Worm (Caenorhabditis elegans) whole organism, late embryonic: Measurements from ENCODE around the gene F59E12.1.
"Not testable (repeated sequence)": the region's sequence is repeated elsewhere in the genome, so short reads cannot be mapped to it uniquely, and the experiment has no call there.

Experiments used
- C08G9.2 ChIP-seq: sonication (generic microtip); optimal IDR thresholded peaks from 2 replicates; lab custom pipeline; 2016; ENCODE audit warnings: mild to moderate bottlenecking, missing genetic modification characterization, moderate library complexity, missing compliant biosample characterization
- K02D7.2 ChIP-seq: sonication (generic microtip); optimal IDR thresholded peaks from 2 replicates; lab custom pipeline; 2017; ENCODE audit warnings: mild to moderate bottlenecking, missing genetic modification characterization, missing compliant biosample characterization
- K09A11.1 ChIP-seq: sonication (generic microtip); optimal IDR thresholded peaks from 2 replicates; lab custom pipeline; 2017; ENCODE audit warnings: antibody characterized with exemption, mild to moderate bottlenecking, missing genetic modification characterization, missing compliant biosample characterization; ENCODE audit not compliant: insufficient read depth
- T23F11.4 ChIP-seq: fragments of 200-800 bp; sonication (Bioruptor generic); optimal IDR thresholded peaks from 2 replicates; lab custom pipeline; 2018; ENCODE audit warnings: mild to moderate bottlenecking, missing genetic modification characterization, missing compliant biosample characterization
- ahr-1 ChIP-seq: sonication (generic microtip); optimal IDR thresholded peaks from 2 replicates; lab custom pipeline; 2016; ENCODE audit warnings: missing genetic modification characterization, missing compliant biosample characterization
- ceh-2 ChIP-seq: sonication (generic microtip); optimal IDR thresholded peaks from 2 replicates; lab custom pipeline; 2016; ENCODE audit warnings: missing genotype, missing genetic modification characterization, missing compliant biosample characterization
- ceh-34 ChIP-seq: sonication (generic microtip); optimal IDR thresholded peaks from 2 replicates; lab custom pipeline; 2016; ENCODE audit warnings: mild to moderate bottlenecking, missing genetic modification characterization, missing compliant biosample characterization
- ceh-6 ChIP-seq: fragments of 200-800 bp; sonication (Bioruptor generic); optimal IDR thresholded peaks from 2 replicates; lab custom pipeline; 2018; ENCODE audit warnings: mild to moderate bottlenecking, missing genetic modification characterization, missing compliant biosample characterization
- che-1 ChIP-seq: sonication (generic microtip); optimal IDR thresholded peaks from 2 replicates; lab custom pipeline; 2016; ENCODE audit warnings: mild to moderate bottlenecking, missing genetic modification characterization, missing compliant biosample characterization
- dmd-4 ChIP-seq: sonication (generic microtip); optimal IDR thresholded peaks from 2 replicates; lab custom pipeline; 2016; ENCODE audit warnings: borderline replicate concordance, missing genetic modification characterization, missing compliant biosample characterization
- dve-1 ChIP-seq: sonication (generic microtip); optimal IDR thresholded peaks from 2 replicates; lab custom pipeline; 2017; ENCODE audit warnings: antibody characterized with exemption, mild to moderate bottlenecking, missing genetic modification characterization, missing compliant biosample characterization
- fax-1 ChIP-seq: sonication (generic microtip); optimal IDR thresholded peaks from 2 replicates; lab custom pipeline; 2016; ENCODE audit warnings: missing genotype, missing genetic modification characterization, missing compliant biosample characterization
- fkh-10 ChIP-seq: fragments of 150-350 bp; optimal IDR thresholded peaks from 2 replicates; lab custom pipeline; 2014; ENCODE audit warnings: missing biosample characterization, missing genetic modification reagents, missing genetic modification characterization
- gmeb-2 ChIP-seq: sonication (generic microtip); optimal IDR thresholded peaks from 2 replicates; lab custom pipeline; 2016; ENCODE audit warnings: missing genetic modification characterization, inconsistent platforms, missing compliant biosample characterization
- hlh-6 ChIP-seq: sonication (generic microtip); optimal IDR thresholded peaks from 2 replicates; lab custom pipeline; 2016; ENCODE audit warnings: missing genotype, missing genetic modification characterization, missing compliant biosample characterization
- lim-6 ChIP-seq: sonication (generic microtip); optimal IDR thresholded peaks from 2 replicates; lab custom pipeline; 2016; ENCODE audit warnings: missing genetic modification characterization, missing compliant biosample characterization
- lin-11 ChIP-seq: fragments of 200-800 bp; sonication (Bioruptor generic); optimal IDR thresholded peaks from 2 replicates; lab custom pipeline; 2018; ENCODE audit warnings: mild to moderate bottlenecking, missing genetic modification characterization, missing compliant biosample characterization
- madf-2 ChIP-seq: sonication (generic microtip); optimal IDR thresholded peaks from 2 replicates; lab custom pipeline; 2017; ENCODE audit warnings: missing genetic modification characterization, missing compliant biosample characterization
- nfya-1 ChIP-seq: sonication (generic microtip); optimal IDR thresholded peaks from 2 replicates; lab custom pipeline; 2017; ENCODE audit warnings: missing genetic modification characterization, mild to moderate bottlenecking, missing compliant biosample characterization, antibody characterized with exemption, moderate library complexity
- nhr-11 ChIP-seq: fragments of 150-350 bp; optimal IDR thresholded peaks from 2 replicates; lab custom pipeline; 2014; ENCODE audit warnings: missing biosample characterization, missing genetic modification characterization
- nhr-232 ChIP-seq: sonication (generic microtip); optimal IDR thresholded peaks from 2 replicates; lab custom pipeline; 2016; ENCODE audit warnings: missing genetic modification characterization, missing compliant biosample characterization
- npax-4 ChIP-seq: sonication (generic microtip); optimal IDR thresholded peaks from 2 replicates; lab custom pipeline; 2016; ENCODE audit warnings: missing genetic modification characterization, missing compliant biosample characterization
- pat-9 ChIP-seq: fragments of 200-800 bp; sonication (Bioruptor generic); optimal IDR thresholded peaks from 2 replicates; lab custom pipeline; 2018; ENCODE audit warnings: mild to moderate bottlenecking, missing genetic modification characterization, moderate library complexity, missing compliant biosample characterization
- pha-4 ChIP-seq: fragments of 150-350 bp; optimal IDR thresholded peaks from 2 replicates; lab custom pipeline; 2018; ENCODE audit warnings: missing biosample characterization, missing genetic modification reagents, missing genetic modification characterization
- pros-1 ChIP-seq: fragments of 150-350 bp; optimal IDR thresholded peaks from 2 replicates; lab custom pipeline; 2014; ENCODE audit warnings: missing biosample characterization, missing genetic modification reagents, missing genetic modification characterization
- ref-2 ChIP-seq: sonication (generic microtip); optimal IDR thresholded peaks from 2 replicates; lab custom pipeline; 2016; ENCODE audit warnings: missing genetic modification characterization, missing compliant biosample characterization
- rnt-1 ChIP-seq: sonication (generic microtip); optimal IDR thresholded peaks from 2 replicates; lab custom pipeline; 2016; ENCODE audit warnings: missing genetic modification characterization, missing compliant biosample characterization
- sox-2 ChIP-seq: fragments of 200-800 bp; sonication (Bioruptor generic); IDR thresholded peaks from 2 replicates; pipeline ENCODE4 v1.3.6; 2022; ENCODE audit warnings: missing genetic modification reagents, missing genetic modification characterization, missing compliant biosample characterization
- sox-4 ChIP-seq: sonication (generic microtip); optimal IDR thresholded peaks from 2 replicates; lab custom pipeline; 2017; ENCODE audit warnings: mild to moderate bottlenecking, missing genetic modification characterization, inconsistent platforms, missing compliant biosample characterization
- tbx-7 ChIP-seq: sonication (generic microtip); optimal IDR thresholded peaks from 2 replicates; lab custom pipeline; 2016; ENCODE audit warnings: missing genotype, missing genetic modification characterization, missing compliant biosample characterization
- ttx-3 ChIP-seq: sonication (generic microtip); optimal IDR thresholded peaks from 2 replicates; lab custom pipeline; 2016; ENCODE audit warnings: missing genetic modification reagents, missing genetic modification characterization, missing compliant biosample characterization
- unc-42 ChIP-seq: sonication (generic microtip); optimal IDR thresholded peaks from 2 replicates; lab custom pipeline; 2016; ENCODE audit warnings: missing genotype, missing genetic modification characterization, missing compliant biosample characterization
- unc-55 ChIP-seq: sonication (generic microtip); optimal IDR thresholded peaks from 2 replicates; lab custom pipeline; 2017; ENCODE audit warnings: missing biosample characterization, missing genetic modification reagents, missing genetic modification characterization
- unc-86 ChIP-seq: sonication (generic microtip); optimal IDR thresholded peaks from 2 replicates; lab custom pipeline; 2016; ENCODE audit warnings: missing genetic modification characterization, missing compliant biosample characterization

F59E12.1 gene

DNA sequence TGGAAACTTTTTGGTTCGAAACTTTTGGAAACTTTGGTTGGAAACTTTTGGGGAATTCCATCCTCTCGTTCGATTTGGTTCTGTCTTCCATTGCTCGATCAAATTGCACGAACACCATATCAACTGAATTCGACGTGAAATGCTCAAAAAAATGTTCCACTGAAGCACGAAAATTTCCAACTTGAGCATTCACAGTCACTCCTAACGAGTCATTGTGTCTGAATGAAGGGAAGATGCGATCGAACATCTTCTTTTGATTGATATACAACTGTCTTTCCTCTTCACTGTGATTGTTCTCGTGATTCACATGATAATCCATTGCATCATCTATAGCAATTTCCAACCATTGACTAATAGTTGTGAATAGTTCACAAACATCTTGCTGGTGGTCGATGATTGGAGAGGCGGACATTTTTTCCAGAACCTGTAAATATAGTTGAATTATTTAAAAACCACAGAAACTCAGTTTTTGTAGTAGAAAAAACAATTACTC lies 25.9 kb upstream of the F59E12.1 start, which contains the start of gene F59E12.15:
Gene F59E12.15, minus strand, starts transcription at position 51 of the 493 bp plus-strand sequence.
- TF ChIP-seq K09A11.1 (tag; lab: Kevin White, UChicago): no peak
- TF ChIP-seq che-1: no peak
- TF ChIP-seq rnt-1: no peak
- no peak for TF ChIP-seq lin-11
- no peak for TF ChIP-seq ceh-2 (tag; lab: Kevin White, UChicago)
- no peak for TF ChIP-seq T23F11.4 (GFP tag; lab: Kevin White, UChicago)
- no peak for TF ChIP-seq fkh-10
- no peak for TF ChIP-seq madf-2 (tag; lab: Kevin White, UChicago)
- no peak for TF ChIP-seq ceh-34 (tag; lab: Kevin White, UChicago)
- TF ChIP-seq lim-6: no peak
- TF ChIP-seq unc-42 (tag; lab: Kevin White, UChicago): no peak
- TF ChIP-seq pros-1 (tag; lab: Kevin White, UChicago): no peak
- TF ChIP-seq ttx-3 (tag; lab: Kevin White, UChicago): no peak
- no peak for TF ChIP-seq hlh-6 (tag; lab: Kevin White, UChicago)
- TF ChIP-seq, all 69 proteins: peak for 0

DNA sequence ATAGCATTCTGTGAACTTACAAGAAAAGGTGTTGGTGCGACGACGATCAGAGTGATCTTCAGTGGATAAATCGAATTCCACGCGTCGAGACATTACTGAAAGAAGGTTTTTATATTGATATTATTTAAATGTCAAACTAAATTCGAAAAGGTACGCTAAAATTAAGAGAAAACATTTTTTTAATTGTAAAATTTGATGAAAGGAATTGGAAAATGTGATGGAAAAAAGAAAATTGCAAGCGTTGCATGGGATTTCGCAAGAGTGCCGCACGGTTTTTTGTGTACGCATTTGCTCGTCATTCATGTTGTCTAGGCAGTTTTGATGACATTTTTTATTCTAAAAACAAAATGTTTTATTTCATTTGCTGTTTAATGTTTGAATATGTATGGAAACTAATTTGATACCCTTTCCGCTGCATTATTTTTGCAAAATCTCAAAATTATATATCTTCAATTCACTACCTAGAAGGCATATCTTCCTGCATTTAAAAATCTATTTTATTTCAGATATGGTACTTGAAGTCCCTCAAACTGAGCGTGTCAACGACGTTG lies 23.4 kb upstream of the F59E12.1 start, which contains the start of the genes F59E12.6 and npl-4.1:
Gene F59E12.6, minus strand, starts transcription at position 101 of the 551 bp plus-strand sequence.
Gene npl-4.1, plus strand, starts transcription at position 501 of the 551 bp plus-strand sequence.
- not testable (repeated sequence) for TF ChIP-seq nhr-11; che-1; npax-4 (tag; lab: Kevin White, UChicago)
- TF ChIP-seq, all 69 proteins: peak for 0; not testable (repeated sequence) for 69

DNA sequence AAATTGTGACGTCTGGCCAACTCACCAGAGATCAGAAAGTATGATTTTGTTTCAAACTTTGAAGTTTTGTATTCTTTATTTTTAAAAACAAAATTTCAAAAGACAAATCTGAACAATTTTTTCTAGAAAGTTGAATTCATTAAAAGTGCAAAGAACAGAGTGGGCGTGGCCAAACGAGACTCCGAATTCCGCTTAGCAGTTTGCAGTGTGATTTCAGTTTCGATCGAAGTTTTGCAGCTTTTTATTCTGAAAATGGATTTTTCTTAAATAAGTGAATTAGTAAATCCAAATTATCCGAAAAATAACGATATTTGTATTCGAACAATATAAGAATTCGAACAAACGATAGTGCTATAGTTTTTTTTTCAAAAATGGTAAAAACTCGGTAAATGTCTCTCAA lies 20.9 kb upstream of the F59E12.1 start:
- TF ChIP-seq ref-2 (tag; lab: Kevin White, UChicago) (no peak), nhr-232 (tag; lab: Kevin White, UChicago) (no peak), ceh-34 (tag; lab: Kevin White, UChicago) (no peak), K02D7.2 (tag; lab: Kevin White, UChicago) (no peak), C08G9.2 (tag; lab: Kevin White, UChicago) (no peak), gmeb-2 (tag; lab: Kevin White, UChicago) (no peak), unc-86 (tag; lab: Kevin White, UChicago) (no peak), npax-4 (tag; lab: Kevin White, UChicago) (no peak), tbx-7 (no peak)

DNA sequence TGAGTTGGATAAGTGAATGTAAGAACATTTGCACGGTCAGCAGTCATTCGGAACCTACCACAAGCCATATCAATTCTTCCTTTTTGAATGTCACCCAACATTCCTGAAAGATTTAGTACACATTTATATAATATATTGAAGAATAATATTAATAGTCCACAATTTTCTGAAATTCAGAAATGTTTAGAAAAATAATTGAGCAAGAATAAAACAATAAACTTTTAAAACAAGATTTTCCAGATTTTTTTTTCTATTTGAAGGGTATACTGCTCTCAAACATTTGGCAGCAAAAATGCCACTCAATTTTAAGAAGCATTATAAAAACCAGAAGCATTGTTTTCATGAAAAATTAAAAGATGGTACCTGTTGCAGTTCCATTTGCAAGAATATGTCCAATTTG lies 17.5 kb upstream of the F59E12.1 start, which contains the start of gene F59E12.8:
Gene F59E12.8, minus strand, starts transcription at position 101 of the 400 bp plus-strand sequence.
- no peak for TF ChIP-seq ceh-6
- no peak for TF ChIP-seq pha-4 (tag; lab: Kevin White, UChicago)
- no peak for TF ChIP-seq nfya-1 (tag; lab: Kevin White, UChicago)
- TF ChIP-seq rnt-1: no peak
- no peak for TF ChIP-seq ceh-34 (tag; lab: Kevin White, UChicago)
- no peak for TF ChIP-seq fkh-10
- TF ChIP-seq fax-1 (tag; lab: Kevin White, UChicago): no peak
- TF ChIP-seq nhr-232 (tag; lab: Kevin White, UChicago): no peak
- TF ChIP-seq dmd-4: no peak
- TF ChIP-seq dve-1: no peak
- TF ChIP-seq ahr-1 (tag; lab: Kevin White, UChicago): no peak
- TF ChIP-seq tbx-7: no peak
- TF ChIP-seq sox-4 (tag; lab: Kevin White, UChicago): no peak
- TF ChIP-seq unc-86 (tag; lab: Kevin White, UChicago): no peak
- no peak for TF ChIP-seq sox-2 (GFP tag; lab: Robert Waterston, UW)
- no peak for TF ChIP-seq unc-55 (GFP tag; lab: Kevin White, UChicago)
- no peak for TF ChIP-seq pat-9 (tag; lab: Kevin White, UChicago)
